Fruit fly (Drosophila melanogaster): Measurements from ENCODE around the gene CG17726.

dm6 chr3R:11231705-11232261, 5.2 kb downstream of the CG17726 start, which contains the start of the genes CG17187 and Dph3:
- TF ChIP-seq usp (GFP tag; optimal IDR thresholded peaks at IDR 0.05) = no peak
- TF ChIP-seq EcR (GFP tag; optimal IDR thresholded peaks at IDR 0.05) = no peak
- TF ChIP-seq psq (optimal IDR thresholded peaks at IDR 0.05) = no peak
- no peak for TF ChIP-seq CG8478 (optimal IDR thresholded peaks at IDR 0.05)

All from whole organism.